Fruit fly (Drosophila melanogaster): ENCODE data around the gene msl-2.

The msl-2 gene

DNA sequence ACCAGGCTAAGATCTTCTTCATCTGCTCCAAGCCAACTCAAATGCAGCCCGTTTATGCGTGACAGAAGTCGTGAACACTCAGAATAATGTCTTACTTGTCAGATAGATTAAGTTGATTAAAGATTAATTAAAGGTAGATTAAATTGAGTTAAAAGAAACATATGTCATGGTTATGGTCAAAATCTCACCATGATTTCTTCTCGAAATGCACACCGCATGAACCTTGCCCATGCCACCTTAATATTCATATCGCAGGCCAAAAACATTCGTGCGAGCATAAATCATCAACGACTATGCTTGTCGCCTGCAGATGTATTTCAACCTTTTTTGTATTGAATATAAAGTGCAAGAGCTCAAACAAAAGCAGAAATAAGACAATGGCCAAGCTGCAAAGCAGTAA, 28.8 kb downstream of the msl-2 start (continued):
- TF ChIP-seq tin (GFP tag; optimal IDR thresholded peaks at IDR 0.05) (peak; percentile 3), CG2129 (GFP tag; IDR thresholded peaks at IDR 0.05; ENCODE audit: partially characterized antibody) (no peak), amos (GFP tag; IDR thresholded peaks at IDR 0.05; ENCODE audit: partially characterized antibody) (no peak), CG15514 (GFP tag; optimal IDR thresholded peaks at IDR 0.05) (peak; percentile 24), Side (GFP tag; optimal IDR thresholded peaks at IDR 0.05) (no peak), Sox100B (GFP tag; optimal IDR thresholded peaks at IDR 0.05) (peak; percentile 67), CG30431 (GFP tag; optimal IDR thresholded peaks at IDR 0.05) (no peak), grau (tag; optimal IDR thresholded peaks at IDR 0.05) (peak; percentile 39), Asciz (GFP tag; optimal IDR thresholded peaks at IDR 0.05) (peak; percentile 66), CG6854 (GFP tag; optimal IDR thresholded peaks at IDR 0.05) (no peak), CG31365 (tag; optimal IDR thresholded peaks at IDR 0.05) (peak; percentile 34), cas (GFP tag; IDR thresholded peaks at IDR 0.05) (no peak), Hsf (GFP tag; optimal IDR thresholded peaks at IDR 0.05) (no peak), CG12769 (tag; optimal IDR thresholded peaks at IDR 0.05) (peak; percentile 76), Hr51 (GFP tag; optimal IDR thresholded peaks at IDR 0.05) (peak in 1 of 2 experiments; percentile 91), HmgD (GFP tag; optimal IDR thresholded peaks at IDR 0.05) (no peak), CG9609 (GFP tag; optimal IDR thresholded peaks at IDR 0.05) (peak; percentile 11), Kr (GFP tag; optimal IDR thresholded peaks at IDR 0.05) (no peak), Rx (GFP tag; IDR thresholded peaks at IDR 0.05) (peak; percentile 17; the same call in 1 of the 2 replicates), repo (GFP tag; optimal IDR thresholded peaks at IDR 0.05) (no peak), CG10654 (GFP tag; optimal IDR thresholded peaks at IDR 0.05) (no peak), luna (GFP tag; optimal IDR thresholded peaks at IDR 0.05) (no peak), fd102C (GFP tag; optimal IDR thresholded peaks at IDR 0.05) (no peak), CG1603 (tag; optimal IDR thresholded peaks at IDR 0.05) (peak; percentile 89), trh (GFP tag; optimal IDR thresholded peaks at IDR 0.05) (no peak), CG18262 (tag; optimal IDR thresholded peaks at IDR 0.05) (peak; percentile 70), CG7786 (GFP tag; optimal IDR thresholded peaks at IDR 0.05) (no peak), rib (GFP tag; IDR thresholded peaks at IDR 0.05) (no peak), stc (GFP tag; IDR thresholded peaks at IDR 0.05) (peak; percentile 80), pita (GFP tag; optimal IDR thresholded peaks at IDR 0.05) (no peak), Oaz (GFP tag; IDR thresholded peaks at IDR 0.05) (peak; percentile 74), maf-S (GFP tag; optimal IDR thresholded peaks at IDR 0.05) (no peak), Lim3 (GFP tag; IDR thresholded peaks at IDR 0.05) (no peak), zen2 (GFP tag; IDR thresholded peaks at IDR 0.05; ENCODE audit: partially characterized antibody) (no peak), CG12299 (tag; optimal IDR thresholded peaks at IDR 0.05) (no peak), sr (GFP tag; IDR thresholded peaks at IDR 0.05) (no peak), br (optimal IDR thresholded peaks at IDR 0.05) (no peak), CG10274 (GFP tag; optimal IDR thresholded peaks at IDR 0.05) (no peak), CG6683 (GFP tag; optimal IDR thresholded peaks at IDR 0.05) (no peak), chinmo (GFP tag; IDR thresholded peaks at IDR 0.05; ENCODE audit: partially characterized antibody) (no peak), mld (GFP tag; IDR thresholded peaks at IDR 0.05; ENCODE audit: partially characterized antibody) (no peak), CG17361 (GFP tag; IDR thresholded peaks at IDR 0.05) (peak; percentile 31; the same call in 1 of the 3 replicates), CG11696 (GFP tag; IDR thresholded peaks at IDR 0.05) (no peak), Fer3 (tag; optimal IDR thresholded peaks at IDR 0.05) (peak; percentile 36), Ets97D (GFP tag; optimal IDR thresholded peaks at IDR 0.05) (no peak), sob (GFP tag; IDR thresholded peaks at IDR 0.05) (no peak), CG6689 (GFP tag; IDR thresholded peaks at IDR 0.05) (peak; percentile 77), CG18011 (GFP tag; optimal IDR thresholded peaks at IDR 0.05) (no peak), CG7963 (GFP tag; IDR thresholded peaks at IDR 0.05; ENCODE audit: partially characterized antibody) (no peak), CG6791 (GFP tag; IDR thresholded peaks at IDR 0.05; ENCODE audit: partially characterized antibody) (no peak), ranshi (GFP tag; IDR thresholded peaks at IDR 0.05) (peak; percentile 41; the same call in 1 of the 2 replicates)
